Worm (Caenorhabditis elegans) whole organism, early embryonic: ENCODE measurements around the gene M57.1.
"Not testable (repeated sequence)": the region's sequence is repeated elsewhere in the genome, so short reads cannot be mapped to it uniquely, and the experiment has no call there.

Source experiments
- B0310.2 ChIP-seq: sonication (generic microtip); optimal IDR thresholded peaks from 2 replicates; lab custom pipeline; 2016; ENCODE audit warnings: mild to moderate bottlenecking, missing genetic modification characterization, missing compliant biosample characterization
- aly-1 ChIP-seq: sonication (generic microtip); optimal IDR thresholded peaks from 2 replicates; lab custom pipeline; 2016; ENCODE audit warnings: missing genetic modification characterization, missing compliant biosample characterization
- ceh-13 ChIP-seq: fragments of 200-800 bp; sonication (Bioruptor generic); optimal IDR thresholded peaks from 2 replicates; lab custom pipeline; 2018; ENCODE audit warnings: mild to moderate bottlenecking, missing genetic modification characterization, missing compliant biosample characterization
- ceh-36 ChIP-seq: sonication (generic microtip); optimal IDR thresholded peaks from 2 replicates; lab custom pipeline; 2016; ENCODE audit warnings: missing genetic modification characterization, inconsistent platforms, missing compliant biosample characterization
- ets-7 ChIP-seq: sonication (generic microtip); optimal IDR thresholded peaks from 2 replicates; lab custom pipeline; 2016; ENCODE audit warnings: missing genotype, missing genetic modification characterization, missing compliant biosample characterization
- hmbx-1 ChIP-seq: sonication (generic microtip); optimal IDR thresholded peaks from 2 replicates; lab custom pipeline; 2016; ENCODE audit warnings: mild to moderate bottlenecking, missing genetic modification characterization, missing compliant biosample characterization
- hmg-4 ChIP-seq: fragments of 200-800 bp; sonication (Bioruptor generic); optimal IDR thresholded peaks from 2 replicates; lab custom pipeline; 2018; ENCODE audit warnings: mild to moderate bottlenecking, missing genetic modification characterization, missing compliant biosample characterization
- hnd-1 ChIP-seq: sonication (generic microtip); optimal IDR thresholded peaks from 2 replicates; lab custom pipeline; 2016; ENCODE audit warnings: missing genetic modification characterization, missing compliant biosample characterization
- pes-1 ChIP-seq: fragments of 200-800 bp; sonication (Bioruptor generic); IDR thresholded peaks from 2 replicates; pipeline ENCODE4 v1.3.6; 2022; ENCODE audit warnings: missing genetic modification reagents, missing genetic modification characterization, missing compliant biosample characterization
- sea-1 ChIP-seq: fragments of 200-800 bp; sonication (Bioruptor generic); conservative IDR thresholded peaks from 2 replicates; pipeline ENCODE4 v1.3.6; 2022; ENCODE audit warnings: missing genetic modification characterization, missing compliant biosample characterization
- tbx-11 ChIP-seq: fragments of 200-800 bp; sonication (Bioruptor generic); IDR thresholded peaks from 2 replicates; pipeline ENCODE4 v1.3.6; 2022; ENCODE audit warnings: missing genetic modification characterization, missing compliant biosample characterization
- tbx-37 ChIP-seq: fragments of 200-800 bp; sonication (Bioruptor generic); conservative IDR thresholded peaks from 2 replicates; pipeline ENCODE4 v1.3.6; 2022; ENCODE audit warnings: missing genetic modification reagents, missing genetic modification characterization, missing compliant biosample characterization

The M57.1 gene

ce11 chrIV:3578667-3579066, 46.4 kb downstream of the M57.1 start:
- TF ChIP-seq ceh-13 (GFP tag; lab: Kevin White, UChicago): no peak
- no peak for TF ChIP-seq hmbx-1 (tag; lab: Kevin White, UChicago)
- no peak for TF ChIP-seq tbx-11 (GFP tag; lab: Robert Waterston, UW)

ce11 chrIV:3579477-3579975, 47.3 kb downstream of the M57.1 start, which contains the start of gene Y37E11B.1:
TSS of gene Y37E11B.1 (plus strand) at chrIV:3579621.
- TF ChIP-seq pes-1 (GFP tag; lab: Robert Waterston, UW): no peak
- no peak for TF ChIP-seq ceh-13 (GFP tag; lab: Kevin White, UChicago)
- TF ChIP-seq sea-1: no peak
- TF ChIP-seq hmg-4: no peak
- TF ChIP-seq aly-1 (tag; lab: Kevin White, UChicago): no peak
- TF ChIP-seq ceh-36 (tag; lab: Kevin White, UChicago): no peak
- no peak for TF ChIP-seq tbx-37 (GFP tag; lab: Robert Waterston, UW)
- TF ChIP-seq ets-7 (tag; lab: Kevin White, UChicago): no peak

ce11 chrIV:3582806-3583205, 50.5 kb downstream of the M57.1 start, which contains the start of gene blos-7:
TSS of gene blos-7 (minus strand) at chrIV:3582906.
- TF ChIP-seq hnd-1 (tag; lab: Kevin White, UChicago); B0310.2; tbx-37 (GFP tag; lab: Robert Waterston, UW): not testable (repeated sequence)
